Fruit fly (Drosophila melanogaster): ENCODE measurements around the gene CG14742.

CG14742 gene

DNA sequence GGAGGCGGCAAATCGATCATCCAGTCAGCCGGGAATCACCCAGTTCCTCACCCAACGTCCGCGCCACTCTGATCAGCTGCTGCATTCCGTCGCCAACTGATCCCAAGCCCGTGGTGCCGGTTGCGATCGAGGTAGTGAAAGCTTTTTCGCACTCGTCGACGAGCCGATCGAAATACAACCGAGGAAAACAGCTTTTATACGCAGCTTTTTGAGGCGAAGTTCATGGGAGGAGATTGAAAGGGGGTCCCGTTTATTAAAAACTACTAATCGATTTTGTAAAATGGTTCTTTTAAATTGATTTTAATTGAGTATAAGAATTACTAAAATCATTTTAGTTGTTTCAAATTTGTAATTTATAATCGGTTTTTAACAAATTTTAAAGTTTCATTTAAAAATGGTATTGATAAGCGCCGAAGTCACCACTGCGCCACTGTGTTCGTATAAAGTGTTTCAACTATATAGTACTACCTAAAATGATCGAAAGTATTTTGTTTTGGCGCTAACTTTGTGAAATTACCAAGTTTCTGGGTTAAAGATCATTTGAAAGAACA lies 7.1 kb downstream of the CG14742 start, which contains the start of gene CG4860 (continued):
- TF ChIP-seq CG8119 (GFP tag; IDR thresholded peaks at IDR 0.05) (peak; percentile 91), CG10631 (GFP tag; optimal IDR thresholded peaks at IDR 0.05) (peak; percentile 84), acj6 (GFP tag; optimal IDR thresholded peaks at IDR 0.05) (peak; percentile 40), Gug (GFP tag; IDR thresholded peaks at IDR 0.05) (peak; percentile 82), CG8319 (GFP tag; optimal IDR thresholded peaks at IDR 0.05) (peak; percentile 75), CG3919 (GFP tag; optimal IDR thresholded peaks at IDR 0.05) (peak; percentile 90), Eip78C (GFP tag) (peak; percentile 97), CG8632 (GFP tag; optimal IDR thresholded peaks at IDR 0.05) (peak; percentile 78), cyc (GFP tag; optimal IDR thresholded peaks at IDR 0.05) (peak; percentile 85), Eip75B (GFP tag; optimal IDR thresholded peaks at IDR 0.05) (peak; percentile 91), Hr4 (GFP tag; optimal IDR thresholded peaks at IDR 0.05) (peak; percentile 92), Eip93F (GFP tag; optimal IDR thresholded peaks at IDR 0.05) (peak; percentile 77)

dm6 chr3R:12222093-12222492 lies 7.8 kb downstream of the CG14742 start, which contains the start of gene Rsbp15:
Rsbp15 (plus strand) TSS chr3R:12222387.
- TF ChIP-seq CG31627 (GFP tag; optimal IDR thresholded peaks at IDR 0.05) (no peak), CG8119 (GFP tag; IDR thresholded peaks at IDR 0.05) (no peak), topi (GFP tag; optimal IDR thresholded peaks at IDR 0.05) (no peak), Ets96B (tag; optimal IDR thresholded peaks at IDR 0.05) (no peak), Blimp-1 (GFP tag; optimal IDR thresholded peaks at IDR 0.05) (no peak), CG9139 (GFP tag; optimal IDR thresholded peaks at IDR 0.05) (no peak), pdm3 (GFP tag; optimal IDR thresholded peaks at IDR 0.05) (no peak)

- TF ChIP-seq Eip78C (GFP tag) (no peak), CG6276 (GFP tag; optimal IDR thresholded peaks at IDR 0.05) (no peak), CG10669 (GFP tag; optimal IDR thresholded peaks at IDR 0.05) (no peak), CG9139 (GFP tag; optimal IDR thresholded peaks at IDR 0.05) (no peak)
Observed at dm6 chr3R:12224919-12225318, 10.6 kb downstream of the CG14742 start, which contains the start of gene CG17404. CG17404 (minus strand) TSS chr3R:12225019.

- no peak for TF ChIP-seq cyc (GFP tag; optimal IDR thresholded peaks at IDR 0.05)
- TF ChIP-seq Sox102F (GFP tag; optimal IDR thresholded peaks at IDR 0.05), result no peak
- TF ChIP-seq Sox14 (GFP tag; optimal IDR thresholded peaks at IDR 0.05), result no peak
- peak; percentile 34 for TF ChIP-seq svp (GFP tag)
- TF ChIP-seq Gug (GFP tag; IDR thresholded peaks at IDR 0.05), result no peak
Observed at dm6 chr3R:12226239-12226638, 11.9 kb downstream of the CG14742 start, which contains the start of gene CG12256. CG12256 (minus strand) TSS chr3R:12226339.

dm6 chr3R:12229113-12229512 lies 14.8 kb downstream of the CG14742 start, which contains the start of gene CG3916:
CG3916 (plus strand) TSS chr3R:12229413.
- TF ChIP-seq CG3032 (tag; optimal IDR thresholded peaks at IDR 0.05), result no peak
- TF ChIP-seq svp (GFP tag), result peak; percentile 48

DNA sequence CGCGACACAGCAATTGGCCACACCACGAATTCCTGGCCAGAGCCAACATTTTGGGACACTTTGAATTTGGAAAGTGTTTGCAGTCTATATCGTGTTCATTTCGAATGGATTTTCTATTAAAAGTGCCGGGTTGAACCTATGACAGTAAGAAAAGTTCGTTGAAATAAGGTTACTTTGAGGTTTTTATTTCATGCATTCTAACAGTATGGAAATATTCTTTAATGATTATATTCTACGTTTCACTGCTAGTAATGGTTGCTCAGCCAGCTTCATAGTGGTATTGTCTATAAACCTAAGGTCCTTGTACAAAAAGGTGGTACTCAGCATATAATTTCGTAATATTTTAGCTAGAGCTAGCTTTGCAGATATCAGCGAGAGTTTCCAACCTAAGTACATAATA lies 18.3 kb downstream of the CG14742 start, which contains the start of gene Pglym87:
Pglym87 (minus strand) TSS at position 101 of the 400 bp plus-strand sequence.
- TF ChIP-seq Hr4 (GFP tag; optimal IDR thresholded peaks at IDR 0.05) (no peak), CG34406 (GFP tag; optimal IDR thresholded peaks at IDR 0.05) (no peak), Hr39 (GFP tag; optimal IDR thresholded peaks at IDR 0.05) (no peak), CG6163 (GFP tag; IDR thresholded peaks at IDR 0.05) (no peak), CG31627 (GFP tag; optimal IDR thresholded peaks at IDR 0.05) (no peak), svp (GFP tag) (no peak), salr (GFP tag; optimal IDR thresholded peaks at IDR 0.05) (no peak), CG10631 (GFP tag; optimal IDR thresholded peaks at IDR 0.05) (no peak), fd85E (GFP tag; optimal IDR thresholded peaks at IDR 0.05) (no peak)

DNA sequence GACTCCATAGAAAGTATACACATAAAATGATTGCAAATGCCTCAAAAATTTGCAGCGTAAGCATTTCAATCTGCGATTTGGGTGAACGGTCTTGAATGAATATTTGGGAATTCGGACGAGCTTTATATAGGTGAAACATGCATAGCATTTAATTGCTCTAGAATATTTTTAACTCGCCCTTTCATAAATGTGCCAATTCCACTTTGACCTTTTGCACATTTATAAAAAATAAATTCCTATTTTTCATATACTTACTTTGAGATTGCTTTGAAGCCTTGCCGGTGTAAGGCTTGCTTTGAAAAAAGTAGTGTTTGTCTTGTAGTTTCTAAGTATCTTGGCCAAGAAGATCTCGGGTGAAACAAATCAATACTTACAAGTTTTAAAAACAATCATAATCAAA lies 20.3 kb downstream of the CG14742 start, which contains the start of gene Cyp313a5:
Cyp313a5 (minus strand) TSS at position 101 of the 400 bp plus-strand sequence.
- TF ChIP-seq achi (GFP tag; optimal IDR thresholded peaks at IDR 0.05) (no peak), Blimp-1 (GFP tag; optimal IDR thresholded peaks at IDR 0.05) (no peak), Lpt (GFP tag; optimal IDR thresholded peaks at IDR 0.05) (no peak), CG6276 (GFP tag; optimal IDR thresholded peaks at IDR 0.05) (no peak), Ets96B (tag; optimal IDR thresholded peaks at IDR 0.05) (no peak), Sox14 (GFP tag; optimal IDR thresholded peaks at IDR 0.05) (no peak)
